Worm (Caenorhabditis elegans): ENCODE measurements around the gene ndx-2.

DNA sequence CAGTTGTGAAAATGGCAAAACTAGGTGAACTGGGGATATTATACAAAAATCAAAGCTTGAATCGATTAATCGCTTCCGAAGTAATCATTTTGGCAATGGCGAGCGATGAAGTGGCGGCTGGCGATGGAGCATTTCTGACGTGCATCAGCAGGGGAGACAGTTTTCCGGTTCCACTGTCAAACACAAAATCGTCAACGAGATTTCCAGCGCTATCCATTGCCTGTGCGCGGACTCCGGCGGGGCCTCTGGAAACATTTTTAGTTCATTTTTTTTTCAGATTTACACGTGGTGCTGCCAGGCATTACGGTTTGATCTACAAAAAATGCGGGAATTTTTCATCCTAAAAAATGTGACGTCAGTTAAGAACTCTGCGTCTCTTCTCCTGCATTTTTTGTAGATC is 23.8 kb upstream of the ndx-2 start:
- TF ChIP-seq jun-1 (tag; optimal IDR thresholded peaks at IDR 0.05), result no peak
- TF ChIP-seq lir-3 (tag; optimal IDR thresholded peaks at IDR 0.05), result no peak
- TF ChIP-seq aha-1 (tag), result no peak
- TF ChIP-seq zag-1 (tag; optimal IDR thresholded peaks at IDR 0.05), result no peak
- TF ChIP-seq lsy-2 (tag; optimal IDR thresholded peaks at IDR 0.05), result no peak
- TF ChIP-seq daf-12 (tag; optimal IDR thresholded peaks at IDR 0.05), result no peak
- no peak for TF ChIP-seq spr-3 (GFP tag; optimal IDR thresholded peaks at IDR 0.05)
- no peak for TF ChIP-seq sdz-12 (GFP tag; optimal IDR thresholded peaks at IDR 0.05)
- no peak for TF ChIP-seq snpc-1.2 (GFP tag; IDR thresholded peaks at IDR 0.05)
- TF ChIP-seq dve-1 (tag; optimal IDR thresholded peaks at IDR 0.05; ENCODE audit: insufficient read depth), result no peak
